Fruit fly (Drosophila melanogaster) whole organism, embryonic: ENCODE measurements around the gene lobo.
A peak's percentile ranks its signal among the peaks of the same experiment; 100 is the strongest.

Experiments used
- Abd-B ChIP-seq: fragments of 200-800 bp; sonication (Bioruptor generic); optimal IDR thresholded peaks from 2 replicates; lab custom pipeline; 2018; ENCODE audit warnings: missing biosample characterization, mild to moderate bottlenecking, missing genetic modification characterization, moderate library complexity
- Asciz ChIP-seq: fragments of 200-800 bp; sonication (Bioruptor generic); optimal IDR thresholded peaks from 2 replicates; lab custom pipeline; 2017; ENCODE audit warnings: missing biosample characterization, mild to moderate bottlenecking, missing genetic modification characterization, missing genetic modification reagents
- Bgb ChIP-seq: fragments of 200-800 bp; sonication (Bioruptor generic); IDR thresholded peaks from 2 replicates; pipeline ENCODE4 v1.3.6; 2022; ENCODE audit warnings: missing biosample characterization, missing genetic modification characterization; ENCODE audit not compliant: partially characterized antibody
- CG10274 ChIP-seq: fragments of 200-800 bp; sonication (Bioruptor generic); optimal IDR thresholded peaks from 3 replicates; lab custom pipeline; 2017; ENCODE audit warnings: missing biosample characterization, mild to moderate bottlenecking, missing genetic modification characterization
- CG10366 ChIP-seq: fragments of 200-800 bp; sonication (Bioruptor generic); IDR thresholded peaks from 2 replicates; pipeline ENCODE4 v1.3.6; 2022; ENCODE audit warnings: missing biosample characterization, missing genetic modification characterization
- CG10654 ChIP-seq: fragments of 200-800 bp; sonication (Bioruptor generic); optimal IDR thresholded peaks from 2 replicates; lab custom pipeline; 2016; ENCODE audit warnings: missing biosample characterization, missing genetic modification characterization
- CG1233 ChIP-seq: fragments of 200-800 bp; sonication (Bioruptor generic); optimal IDR thresholded peaks from 4 replicates; lab custom pipeline; 2018; ENCODE audit warnings: missing biosample characterization, mild to moderate bottlenecking, missing genetic modification characterization
- CG14710 ChIP-seq: fragments of 200-800 bp; sonication (Bioruptor generic); optimal IDR thresholded peaks from 3 replicates; lab custom pipeline; 2019; ENCODE audit warnings: missing biosample characterization, mild to moderate bottlenecking, missing genetic modification characterization, moderate library complexity
- CG16863 ChIP-seq: fragments of 200-800 bp; sonication (Bioruptor generic); optimal IDR thresholded peaks from 3 replicates; lab custom pipeline; 2016; ENCODE audit warnings: missing biosample characterization, missing genetic modification characterization
- CG17802 ChIP-seq: fragments of 200-800 bp; sonication (Bioruptor generic); optimal IDR thresholded peaks from 2 replicates; lab custom pipeline; 2018; ENCODE audit warnings: missing biosample characterization, mild to moderate bottlenecking, missing genetic modification characterization, moderate library complexity
- CG18011 ChIP-seq: fragments of 200-800 bp; sonication (Bioruptor generic); optimal IDR thresholded peaks from 2 replicates; lab custom pipeline; 2017; ENCODE audit warnings: missing biosample characterization, missing genetic modification characterization, mild to moderate bottlenecking, moderate library complexity, missing genotype
- CG1832 ChIP-seq: fragments of 200-800 bp; sonication (Bioruptor generic); optimal IDR thresholded peaks from 2 replicates; lab custom pipeline; 2017; ENCODE audit warnings: missing biosample characterization, mild to moderate bottlenecking, missing genetic modification characterization, inconsistent platforms
- CG2889 ChIP-seq: fragments of 200-800 bp; sonication (Bioruptor generic); IDR thresholded peaks from 3 replicates; pipeline ENCODE4 v1.3.6; 2022; ENCODE audit warnings: missing biosample characterization, missing genetic modification characterization
- CG30020 ChIP-seq: fragments of 200-800 bp; optimal IDR thresholded peaks from 2 replicates; lab custom pipeline; 2019; ENCODE audit warnings: missing biosample characterization, mild to moderate bottlenecking, missing genetic modification characterization, moderate library complexity
- CG3838 ChIP-seq: fragments of 200-800 bp; sonication (Bioruptor generic); optimal IDR thresholded peaks from 3 replicates; lab custom pipeline; 2016; ENCODE audit warnings: missing biosample characterization, missing genetic modification characterization
- CG43689 ChIP-seq: fragments of 200-800 bp; sonication (Bioruptor generic); IDR thresholded peaks from 2 replicates; pipeline ENCODE4 v1.3.6; 2022; ENCODE audit warnings: missing biosample characterization, missing genetic modification characterization
- CG4404 ChIP-seq: fragments of 200-800 bp; sonication (Bioruptor generic); IDR thresholded peaks from 2 replicates; pipeline ENCODE4 v1.3.6; 2022; ENCODE audit warnings: missing biosample characterization, missing genetic modification characterization
- CG6175 ChIP-seq: fragments of 200-800 bp; sonication (Bioruptor generic); IDR thresholded peaks from 3 replicates; pipeline ENCODE4 v1.3.6; 2022; ENCODE audit warnings: missing biosample characterization, missing genetic modification characterization
- CG6654 ChIP-seq: fragments of 200-800 bp; sonication (Bioruptor generic); optimal IDR thresholded peaks from 2 replicates; lab custom pipeline; 2017; ENCODE audit warnings: missing biosample characterization, mild to moderate bottlenecking, missing genetic modification characterization
- CG7745 ChIP-seq: fragments of 200-800 bp; sonication (Bioruptor generic); optimal IDR thresholded peaks from 2 replicates; lab custom pipeline; 2018; ENCODE audit warnings: missing biosample characterization, mild to moderate bottlenecking, missing genetic modification characterization, moderate library complexity
- CG7963 ChIP-seq: fragments of 200-800 bp; sonication (Bioruptor generic); IDR thresholded peaks from 3 replicates; pipeline ENCODE4 v1.3.6; 2022; ENCODE audit warnings: missing biosample characterization, missing genetic modification characterization; ENCODE audit not compliant: partially characterized antibody
- CG7987 ChIP-seq: fragments of 200-800 bp; sonication (Bioruptor generic); optimal IDR thresholded peaks from 2 replicates; lab custom pipeline; 2018; ENCODE audit warnings: missing biosample characterization, mild to moderate bottlenecking, missing genetic modification characterization, moderate library complexity
- CG8290 ChIP-seq, 3 experiments: fragments of 200-800 bp; sonication (Bioruptor generic); optimal IDR thresholded peaks; 2 replicates each; lab custom pipeline; 2016 to 2019; ENCODE audit warnings: missing biosample characterization in 3 of 3, missing genetic modification characterization in 3 of 3, mild to moderate bottlenecking in 2 of 3, moderate library complexity in 1 of 3
- CG9609 ChIP-seq: fragments of 200-800 bp; sonication (Bioruptor generic); optimal IDR thresholded peaks from 3 replicates; lab custom pipeline; 2016; ENCODE audit warnings: missing biosample characterization, missing genetic modification characterization
- CTCF ChIP-seq: fragments of 200-800 bp; sonication (Bioruptor generic); optimal IDR thresholded peaks from 2 replicates; lab custom pipeline; 2017; ENCODE audit warnings: missing biosample characterization, mild to moderate bottlenecking, missing genetic modification characterization, moderate library complexity
- Chrac-16 ChIP-seq: fragments of 200-800 bp; sonication (Bioruptor generic); optimal IDR thresholded peaks from 3 replicates; lab custom pipeline; 2016; ENCODE audit warnings: missing biosample characterization, missing genetic modification characterization
- D19B ChIP-seq: fragments of 200-800 bp; sonication (Bioruptor generic); optimal IDR thresholded peaks from 2 replicates; lab custom pipeline; 2017; ENCODE audit warnings: missing biosample characterization, mild to moderate bottlenecking, missing genetic modification characterization
- Doc3 ChIP-seq: fragments of 200-800 bp; sonication (Bioruptor generic); IDR thresholded peaks from 3 replicates; pipeline ENCODE4 v1.3.6; 2022; ENCODE audit warnings: missing biosample characterization, missing genetic modification characterization; ENCODE audit not compliant: partially characterized antibody
- E2f2 ChIP-seq: fragments of 200-800 bp; sonication (Bioruptor generic); IDR thresholded peaks from 2 replicates; pipeline ENCODE4 v1.3.6; 2022; ENCODE audit warnings: missing biosample characterization, missing genetic modification characterization
- Ets65A ChIP-seq: fragments of 200-800 bp; sonication (Bioruptor generic); peaks from one replicate; lab custom pipeline; 2016; ENCODE audit warnings: missing biosample characterization, missing genetic modification characterization
- Hr39 ChIP-seq: fragments of >200 bp; optimal IDR thresholded peaks from 2 replicates; lab custom pipeline; 2017
- Nf-YA ChIP-seq: fragments of 200-800 bp; sonication (Bioruptor generic); IDR thresholded peaks from 2 replicates; pipeline ENCODE4 v1.3.6; 2022; ENCODE audit warnings: missing biosample characterization, missing genetic modification characterization
- TFAM ChIP-seq: fragments of 200-800 bp; sonication (Bioruptor generic); optimal IDR thresholded peaks from 2 replicates; lab custom pipeline; 2017; ENCODE audit warnings: missing biosample characterization, missing genetic modification characterization, inconsistent platforms
- btn ChIP-seq: fragments of 200-800 bp; sonication (Bioruptor generic); optimal IDR thresholded peaks from 2 replicates; lab custom pipeline; 2016; ENCODE audit warnings: missing biosample characterization, missing genetic modification characterization
- chinmo ChIP-seq: fragments of 200-800 bp; sonication (Bioruptor generic); IDR thresholded peaks from 4 replicates; pipeline ENCODE4 v1.3.6; 2022; ENCODE audit warnings: missing biosample characterization, missing genetic modification characterization; ENCODE audit not compliant: partially characterized antibody
- croc ChIP-seq: fragments of 200-800 bp; sonication (Bioruptor generic); conservative IDR thresholded peaks from 3 replicates; pipeline ENCODE4 v1.3.6; 2022; ENCODE audit warnings: missing biosample characterization, missing genetic modification characterization
- dm ChIP-seq: fragments of 200-800 bp; sonication (Bioruptor generic); optimal IDR thresholded peaks from 3 replicates; lab custom pipeline; 2016; ENCODE audit warnings: missing biosample characterization, missing genetic modification characterization
- eve ChIP-seq, 2 experiments: fragments of >200 bp; optimal IDR thresholded peaks; 2 replicates each; lab custom pipeline; 2017; ENCODE audit warnings: missing biosample characterization in 2 of 2, missing genetic modification characterization in 2 of 2
- eyg ChIP-seq: fragments of 200-800 bp; sonication (Bioruptor generic); optimal IDR thresholded peaks from 3 replicates; lab custom pipeline; 2016; ENCODE audit warnings: missing biosample characterization, missing genetic modification characterization
- fd102C ChIP-seq: fragments of 200-800 bp; sonication (Bioruptor generic); optimal IDR thresholded peaks from 2 replicates; lab custom pipeline; 2018; ENCODE audit warnings: missing biosample characterization, mild to moderate bottlenecking, missing genetic modification characterization, moderate library complexity
- gcm ChIP-seq: fragments of 200-800 bp; sonication (Bioruptor generic); optimal IDR thresholded peaks from 2 replicates; lab custom pipeline; 2019; ENCODE audit warnings: missing biosample characterization, mild to moderate bottlenecking, missing genetic modification characterization, moderate library complexity
- hb ChIP-seq: fragments of 200-800 bp; sonication (Bioruptor generic); IDR thresholded peaks from 3 replicates; pipeline ENCODE4 v1.3.6; 2022; ENCODE audit warnings: missing biosample characterization, missing genetic modification characterization; ENCODE audit not compliant: partially characterized antibody
- hbn ChIP-seq: fragments of 200-800 bp; sonication (Bioruptor generic); IDR thresholded peaks from 2 replicates; pipeline ENCODE4 v1.3.6; 2022; ENCODE audit warnings: missing biosample characterization, missing genetic modification characterization; ENCODE audit not compliant: partially characterized antibody
- kah ChIP-seq: fragments of 200-800 bp; sonication (Bioruptor generic); optimal IDR thresholded peaks from 2 replicates; lab custom pipeline; 2018; ENCODE audit warnings: missing biosample characterization, mild to moderate bottlenecking, missing genetic modification characterization
- lab ChIP-seq: fragments of 200-800 bp; sonication (Bioruptor generic); optimal IDR thresholded peaks from 3 replicates; lab custom pipeline; 2017; ENCODE audit warnings: missing biosample characterization, missing genetic modification characterization, mild to moderate bottlenecking, moderate library complexity, missing genetic modification reagents
- pb ChIP-seq: fragments of 200-800 bp; sonication (Bioruptor generic); optimal IDR thresholded peaks from 3 replicates; lab custom pipeline; 2016; ENCODE audit warnings: missing biosample characterization, missing genetic modification characterization
- sens ChIP-seq: fragments of 200-800 bp; sonication (Bioruptor generic); peaks from one replicate; lab custom pipeline; 2016; ENCODE audit warnings: missing biosample characterization, missing genetic modification characterization
- sob ChIP-seq: fragments of 200-800 bp; sonication (Bioruptor generic); IDR thresholded peaks from 2 replicates; pipeline ENCODE4 v1.3.6; 2022; ENCODE audit warnings: missing biosample characterization, missing genetic modification characterization
- tgo ChIP-seq: fragments of 200-800 bp; sonication (Bioruptor generic); IDR thresholded peaks from 3 replicates; pipeline ENCODE4 v1.3.6; 2022; ENCODE audit warnings: missing biosample characterization, missing genetic modification characterization
- unpg ChIP-seq: fragments of 200-800 bp; sonication (Bioruptor generic); optimal IDR thresholded peaks from 3 replicates; lab custom pipeline; 2018; ENCODE audit warnings: missing biosample characterization, mild to moderate bottlenecking, missing genetic modification characterization, moderate library complexity

lobo gene

DNA sequence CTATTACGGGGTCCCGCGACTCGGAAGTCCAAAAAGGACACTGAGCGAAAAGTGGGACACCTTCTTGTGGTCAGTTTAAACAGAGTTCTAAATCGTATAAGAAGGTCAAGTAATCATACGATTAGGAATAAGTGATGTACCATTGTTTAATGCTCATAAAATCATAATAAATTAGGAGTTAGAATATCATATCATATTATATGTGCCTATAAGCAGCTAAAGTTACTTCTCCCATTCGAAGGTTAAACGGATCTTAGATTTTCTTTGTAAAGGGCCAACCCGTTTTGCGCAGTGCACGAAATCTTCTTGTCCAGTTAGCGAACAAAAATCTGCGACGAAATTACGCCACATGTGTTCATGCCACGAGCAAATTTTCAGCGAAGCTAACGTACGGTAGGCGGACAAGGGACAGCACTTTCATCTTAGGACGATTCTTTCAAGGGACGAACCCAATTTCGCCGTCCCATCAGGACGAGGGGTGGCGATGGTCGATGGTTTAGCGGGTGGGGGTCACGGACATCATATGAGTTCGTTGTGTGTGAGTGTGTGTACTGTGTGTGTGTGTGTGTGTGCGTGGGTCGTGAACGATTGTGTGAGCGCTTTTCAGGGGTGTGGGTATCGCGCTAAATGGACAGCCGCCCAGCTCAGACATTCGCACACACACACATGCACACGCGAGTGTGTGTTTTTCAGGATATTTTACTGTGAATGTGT lies 25.2 kb downstream of the lobo start (continued):
- peak; percentile 13 for TF ChIP-seq Ets65A
- TF ChIP-seq CG43689: no peak
- no peak for TF ChIP-seq dm (GFP tag; lab: Kevin White, UChicago)
- no peak for TF ChIP-seq Bgb (GFP tag; lab: Robert Waterston, UW)
- TF ChIP-seq Nf-YA: no peak
- no peak for TF ChIP-seq btn (GFP tag; lab: Kevin White, UChicago)
- no peak for TF ChIP-seq CG8290 (GFP tag; optimal IDR thresholded peaks at IDR 0.05; lab: Kevin White, UChicago)
- peak in 1 of 2 experiments; percentile 29 for TF ChIP-seq CG8290 (tag; optimal IDR thresholded peaks at IDR 0.05; lab: Kevin White, UChicago)
- peak; percentile 13 for TF ChIP-seq unpg (GFP tag; lab: Kevin White, UChicago)
- TF ChIP-seq CTCF (GFP tag; lab: Kevin White, UChicago): no peak
- no peak for TF ChIP-seq Abd-B (GFP tag; lab: Kevin White, UChicago)
- TF ChIP-seq CG16863 (GFP tag; lab: Kevin White, UChicago): peak; percentile 11
- TF ChIP-seq CG6654 (GFP tag; lab: Kevin White, UChicago): no peak
- no peak for TF ChIP-seq fd102C
- no peak for TF ChIP-seq eve (GFP tag; optimal IDR thresholded peaks at IDR 0.05; lab: Kevin White, UChicago)
- TF ChIP-seq Doc3 (GFP tag; lab: Robert Waterston, UW): no peak
- peak; percentile 19 for TF ChIP-seq Asciz (GFP tag; lab: Kevin White, UChicago)
- TF ChIP-seq CG9609 (GFP tag; lab: Kevin White, UChicago): no peak
- TF ChIP-seq CG7745: no peak
- TF ChIP-seq CG1832: no peak
- peak; percentile 21; the same call in 1 of the 2 replicates for TF ChIP-seq CG4404 (GFP tag; lab: Robert Waterston, UW)
- TF ChIP-seq tgo (GFP tag; lab: Robert Waterston, UW): peak; percentile 44; the same call in 1 of the 3 replicates
- TF ChIP-seq CG1233: peak; percentile 19
- TF ChIP-seq CG10366: 0 out of 2 replicates have a peak, but pooled peaks have one; percentile 16
- TF ChIP-seq CG30020 (tag; lab: Kevin White, UChicago): no peak
- TF ChIP-seq pb (GFP tag; lab: Kevin White, UChicago): no peak
- no peak for TF ChIP-seq CG17802
- no peak for TF ChIP-seq hb (GFP tag; lab: Robert Waterston, UW)
- TF ChIP-seq CG3838 (GFP tag; lab: Kevin White, UChicago): no peak
- TF ChIP-seq E2f2 (GFP tag; lab: Robert Waterston, UW): peak; percentile 21; the same call in 1 of the 2 replicates
- TF ChIP-seq gcm (GFP tag; lab: Kevin White, UChicago): no peak
- peak; percentile 25; the same call in 1 of the 2 replicates for TF ChIP-seq sob (GFP tag; lab: Robert Waterston, UW)
- no peak for TF ChIP-seq CG6175
- no peak for TF ChIP-seq Chrac-16 (GFP tag; lab: Kevin White, UChicago)
- no peak for TF ChIP-seq CG7987
- TF ChIP-seq CG18011 (GFP tag; lab: Kevin White, UChicago): no peak
- no peak for TF ChIP-seq chinmo
- no peak for TF ChIP-seq kah (GFP tag; lab: Kevin White, UChicago)
- TF ChIP-seq D19B (GFP tag; lab: Kevin White, UChicago): no peak
- peak; percentile 15 for TF ChIP-seq CG10274 (GFP tag; lab: Kevin White, UChicago)
- TF ChIP-seq sens: peak; percentile 88
- no peak for TF ChIP-seq eyg (GFP tag; lab: Kevin White, UChicago)
- TF ChIP-seq CG10654: no peak
- TF ChIP-seq hbn (GFP tag; lab: Robert Waterston, UW): no peak
- peak; percentile 38 for TF ChIP-seq lab
- TF ChIP-seq Hr39 (lab: Kevin White, UChicago): no peak
- TF ChIP-seq croc (GFP tag; lab: Robert Waterston, UW): no peak
- TF ChIP-seq TFAM (GFP tag; lab: Kevin White, UChicago): no peak
- peak; percentile 30 for TF ChIP-seq CG14710 (tag; lab: Kevin White, UChicago)
- no peak for TF ChIP-seq CG2889 (GFP tag; lab: Robert Waterston, UW)
- no peak for TF ChIP-seq CG7963 (GFP tag; lab: Robert Waterston, UW)
